Fruit fly (Drosophila melanogaster): Measurements from ENCODE around the gene CG15142.

DNA sequence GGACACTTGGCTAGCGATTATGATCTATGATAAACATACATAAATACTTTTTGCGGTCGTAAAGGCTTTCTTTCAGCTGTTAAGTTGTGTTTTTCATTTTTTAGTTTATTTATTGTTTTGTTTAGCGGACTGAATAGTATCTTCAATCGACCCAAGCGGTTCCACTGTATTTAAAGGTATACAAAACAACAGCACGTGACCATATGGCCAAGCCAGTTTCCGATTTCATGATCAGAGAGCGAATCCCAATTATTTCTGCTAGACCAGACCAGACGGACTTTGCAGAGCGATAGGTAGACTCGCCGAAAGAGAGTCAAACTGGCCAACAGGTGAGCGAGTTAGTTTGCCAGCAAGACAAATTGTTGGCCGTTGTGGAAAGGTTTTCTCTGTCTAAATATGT lies 27.1 kb downstream of the CG15142 start, which contains the start of gene Sgt:
- no peak for TF ChIP-seq CTCF (optimal IDR thresholded peaks at IDR 0.05)
- TF ChIP-seq CG8478 (optimal IDR thresholded peaks at IDR 0.05) = no peak
